Worm (Caenorhabditis elegans) whole organism, L2 larva: Measurements from ENCODE around the gene his-2.

Source experiments
- ZK546.5 ChIP-seq: sonication (generic microtip); optimal IDR thresholded peaks from 2 replicates; lab custom pipeline; 2017; ENCODE audit warnings: missing biosample characterization, missing genetic modification characterization
- egl-27 ChIP-seq: sonication (generic microtip); optimal IDR thresholded peaks from 3 replicates; lab custom pipeline; 2017; ENCODE audit warnings: missing biosample characterization, missing genetic modification reagents, missing genetic modification characterization

ce11 chrV:16071167-16071566, 29.1 kb upstream of the his-2 start, which contains the start of gene nhr-176:
- TF ChIP-seq ZK546.5: no peak
- TF ChIP-seq egl-27 (tag; lab: Kevin White, UChicago): no peak
